Worm (Caenorhabditis elegans): ENCODE results near the gene drd-10.

- TF ChIP-seq snpc-4 (tag; optimal IDR thresholded peaks at IDR 0.05) (no peak), ceh-28 (tag; optimal IDR thresholded peaks at IDR 0.05) (no peak), hif-1 (tag; optimal IDR thresholded peaks at IDR 0.05) (no peak), skn-1 (tag; optimal IDR thresholded peaks at IDR 0.05) (no peak), nhr-76 (tag; optimal IDR thresholded peaks at IDR 0.05) (no peak), ceh-62 (tag; optimal IDR thresholded peaks at IDR 0.05) (no peak), mxl-3 (GFP tag; optimal IDR thresholded peaks at IDR 0.05) (no peak), nhr-11 (tag; optimal IDR thresholded peaks at IDR 0.05) (no peak), D1046.2 (GFP tag; IDR thresholded peaks at IDR 0.05) (no peak), lir-3 (tag; optimal IDR thresholded peaks at IDR 0.05) (no peak)
Observed at ce11 chrV:6976047-6976446, 31.4 kb upstream of the drd-10 start, which contains the start of gene srx-16.
